Fruit fly (Drosophila melanogaster) whole organism, embryonic: Measurements from ENCODE around the gene Syx5.

Experiments
- Aef1 ChIP-seq: fragments of 200-800 bp; sonication (Bioruptor generic); IDR thresholded peaks from 3 replicates; pipeline ENCODE4 v1.3.6; 2022; ENCODE audit warnings: missing biosample characterization, missing genetic modification characterization
- CG10431 ChIP-seq: fragments of 200-800 bp; sonication (Bioruptor generic); optimal IDR thresholded peaks from 3 replicates; lab custom pipeline; 2018; ENCODE audit warnings: missing biosample characterization, mild to moderate bottlenecking, missing genetic modification characterization
- CG12391 ChIP-seq: fragments of 200-800 bp; sonication (Bioruptor generic); optimal IDR thresholded peaks from 3 replicates; lab custom pipeline; 2018; ENCODE audit warnings: missing biosample characterization, mild to moderate bottlenecking, missing genetic modification characterization, moderate library complexity
- CG13424 ChIP-seq: fragments of 200-800 bp; sonication (Bioruptor generic); optimal IDR thresholded peaks from 2 replicates; lab custom pipeline; 2019; ENCODE audit warnings: missing biosample characterization, mild to moderate bottlenecking, missing genetic modification characterization, moderate library complexity
- CG14710 ChIP-seq: fragments of 200-800 bp; sonication (Bioruptor generic); optimal IDR thresholded peaks from 3 replicates; lab custom pipeline; 2019; ENCODE audit warnings: missing biosample characterization, mild to moderate bottlenecking, missing genetic modification characterization, moderate library complexity
- CG15514 ChIP-seq: fragments of 200-800 bp; sonication (Bioruptor generic); optimal IDR thresholded peaks from 3 replicates; lab custom pipeline; 2017; ENCODE audit warnings: missing biosample characterization, missing genetic modification characterization, mild to moderate bottlenecking, moderate library complexity, missing genetic modification reagents
- CG15696 ChIP-seq: fragments of 200-800 bp; sonication (Bioruptor generic); optimal IDR thresholded peaks from 2 replicates; lab custom pipeline; 2019; ENCODE audit warnings: missing biosample characterization, mild to moderate bottlenecking, missing genetic modification characterization, moderate library complexity
- CG17328 ChIP-seq: fragments of 200-800 bp; sonication (Bioruptor generic); IDR thresholded peaks from 2 replicates; pipeline ENCODE4 v1.3.6; 2022; ENCODE audit warnings: missing biosample characterization, missing genetic modification characterization
- CG17361 ChIP-seq: fragments of 200-800 bp; sonication (Bioruptor generic); IDR thresholded peaks from 3 replicates; pipeline ENCODE4 v1.3.6; 2022; ENCODE audit warnings: missing biosample characterization, missing genetic modification characterization
- CG17912 ChIP-seq: fragments of 200-800 bp; sonication (Bioruptor generic); optimal IDR thresholded peaks from 2 replicates; lab custom pipeline; 2018; ENCODE audit warnings: missing biosample characterization, mild to moderate bottlenecking, missing genetic modification characterization
- CG18476 ChIP-seq: fragments of 200-800 bp; sonication (Bioruptor generic); optimal IDR thresholded peaks from 2 replicates; lab custom pipeline; 2016; ENCODE audit warnings: missing biosample characterization, mild to moderate bottlenecking, missing genetic modification characterization
- CG2120 ChIP-seq: fragments of 200-800 bp; sonication (Bioruptor generic); optimal IDR thresholded peaks from 3 replicates; lab custom pipeline; 2016; ENCODE audit warnings: missing biosample characterization, missing genetic modification characterization
- CG2129 ChIP-seq: fragments of 200-800 bp; sonication (Bioruptor generic); IDR thresholded peaks from 2 replicates; pipeline ENCODE4 v1.3.6; 2022; ENCODE audit warnings: missing biosample characterization, missing genetic modification characterization; ENCODE audit not compliant: partially characterized antibody
- CG2712 ChIP-seq: fragments of 200-800 bp; optimal IDR thresholded peaks from 3 replicates; lab custom pipeline; 2019; ENCODE audit warnings: missing biosample characterization, mild to moderate bottlenecking, missing genetic modification characterization, moderate library complexity
- CG30403 ChIP-seq: fragments of 200-800 bp; sonication (Bioruptor generic); optimal IDR thresholded peaks from 3 replicates; lab custom pipeline; 2016; ENCODE audit warnings: missing biosample characterization, missing genetic modification characterization
- CG31224 ChIP-seq: fragments of 200-800 bp; sonication (Bioruptor generic); IDR thresholded peaks from 2 replicates; pipeline ENCODE4 v1.3.6; 2022; ENCODE audit warnings: missing biosample characterization, missing genetic modification characterization
- CG31388 ChIP-seq: fragments of 200-800 bp; sonication (Bioruptor generic); optimal IDR thresholded peaks from 2 replicates; lab custom pipeline; 2016; ENCODE audit warnings: missing biosample characterization, missing genetic modification characterization
- CG4707 ChIP-seq: fragments of 200-800 bp; sonication (Bioruptor generic); optimal IDR thresholded peaks from 2 replicates; lab custom pipeline; 2018; ENCODE audit warnings: missing biosample characterization, mild to moderate bottlenecking, missing genetic modification characterization, moderate library complexity
- CG6254 ChIP-seq: fragments of 200-800 bp; sonication (Bioruptor generic); optimal IDR thresholded peaks from 3 replicates; lab custom pipeline; 2017; ENCODE audit warnings: mild to moderate bottlenecking, missing biosample characterization, missing genetic modification reagents, missing genetic modification characterization
- CG6791 ChIP-seq: fragments of 200-800 bp; sonication (Bioruptor generic); IDR thresholded peaks from 3 replicates; pipeline ENCODE4 v1.3.6; 2022; ENCODE audit warnings: missing biosample characterization, missing genetic modification characterization; ENCODE audit not compliant: partially characterized antibody
- CG8290 ChIP-seq, 3 experiments: fragments of 200-800 bp; sonication (Bioruptor generic); optimal IDR thresholded peaks; 2 replicates each; lab custom pipeline; 2016 to 2019; ENCODE audit warnings: missing biosample characterization in 3 of 3, missing genetic modification characterization in 3 of 3, mild to moderate bottlenecking in 2 of 3, moderate library complexity in 1 of 3
- CG9727 ChIP-seq: fragments of 200-800 bp; sonication (Bioruptor generic); optimal IDR thresholded peaks from 3 replicates; lab custom pipeline; 2017; ENCODE audit warnings: missing biosample characterization, mild to moderate bottlenecking, missing genetic modification characterization
- CG9932 ChIP-seq: fragments of 200-800 bp; sonication (Bioruptor generic); IDR thresholded peaks from 2 replicates; pipeline ENCODE4 v1.3.6; 2022; ENCODE audit warnings: missing biosample characterization, missing genetic modification characterization
- D19B ChIP-seq: fragments of 200-800 bp; sonication (Bioruptor generic); optimal IDR thresholded peaks from 2 replicates; lab custom pipeline; 2017; ENCODE audit warnings: missing biosample characterization, mild to moderate bottlenecking, missing genetic modification characterization
- Fer1 ChIP-seq: fragments of 200-800 bp; sonication (Bioruptor generic); optimal IDR thresholded peaks from 2 replicates; lab custom pipeline; 2017; ENCODE audit warnings: missing biosample characterization, mild to moderate bottlenecking, missing genetic modification characterization
- Hmx ChIP-seq: fragments of 200-800 bp; sonication (Bioruptor generic); optimal IDR thresholded peaks from 2 replicates; lab custom pipeline; 2016; ENCODE audit warnings: missing biosample characterization, missing genetic modification characterization
- Hsf ChIP-seq: fragments of 200-800 bp; sonication (Bioruptor generic); optimal IDR thresholded peaks from 3 replicates; lab custom pipeline; 2016; ENCODE audit warnings: missing biosample characterization, missing genetic modification characterization
- Med ChIP-seq: fragments of 200-800 bp; sonication (Bioruptor generic); peaks from one replicate; lab custom pipeline; 2016; ENCODE audit warnings: missing biosample characterization, missing genetic modification characterization, mild to moderate bottlenecking, inconsistent platforms, moderate library complexity
- NK7.1 ChIP-seq: fragments of 200-800 bp; sonication (Bioruptor generic); optimal IDR thresholded peaks from 3 replicates; lab custom pipeline; 2016; ENCODE audit warnings: missing biosample characterization, missing genetic modification characterization
- Ssrp ChIP-seq: fragments of 200-800 bp; sonication (Bioruptor generic); optimal IDR thresholded peaks from 2 replicates; lab custom pipeline; 2018; ENCODE audit warnings: missing biosample characterization, mild to moderate bottlenecking, missing genetic modification characterization, moderate library complexity
- bsh ChIP-seq, 2 experiments: fragments of 200-800 bp; sonication (Bioruptor generic); optimal IDR thresholded peaks; 2 replicates each; lab custom pipeline; 2017 to 2018; ENCODE audit warnings: mild to moderate bottlenecking in 2 of 2, missing biosample characterization in 2 of 2, missing genetic modification characterization in 2 of 2, moderate library complexity in 1 of 2
- btn ChIP-seq: fragments of 200-800 bp; sonication (Bioruptor generic); optimal IDR thresholded peaks from 2 replicates; lab custom pipeline; 2016; ENCODE audit warnings: missing biosample characterization, missing genetic modification characterization
- ewg ChIP-seq: fragments of 200-800 bp; sonication (Bioruptor generic); optimal IDR thresholded peaks from 3 replicates; lab custom pipeline; 2017; ENCODE audit warnings: mild to moderate bottlenecking, missing biosample characterization, missing genetic modification reagents, missing genetic modification characterization
- exex ChIP-seq: fragments of 200-800 bp; sonication (Bioruptor generic); optimal IDR thresholded peaks from 4 replicates; lab custom pipeline; 2018; ENCODE audit warnings: missing biosample characterization, mild to moderate bottlenecking, missing genetic modification characterization, moderate library complexity
- ftz-f1 ChIP-seq: fragments of 200-800 bp; sonication (Bioruptor generic); optimal IDR thresholded peaks from 2 replicates; lab custom pipeline; 2016; ENCODE audit warnings: missing biosample characterization, missing genetic modification characterization
- grau ChIP-seq: fragments of 200-800 bp; optimal IDR thresholded peaks from 3 replicates; lab custom pipeline; 2019; ENCODE audit warnings: missing biosample characterization, mild to moderate bottlenecking, missing genetic modification characterization, moderate library complexity
- gsb ChIP-seq: fragments of 200-800 bp; sonication (Bioruptor generic); IDR thresholded peaks from 2 replicates; pipeline ENCODE4 v1.3.6; 2022; ENCODE audit warnings: missing biosample characterization, missing genetic modification characterization
- jigr1 ChIP-seq: fragments of 200-800 bp; sonication (Bioruptor generic); IDR thresholded peaks from 3 replicates; pipeline ENCODE4 v1.3.6; 2022; ENCODE audit warnings: missing biosample characterization, missing genetic modification characterization
- lmd ChIP-seq: fragments of 200-800 bp; sonication (Bioruptor generic); IDR thresholded peaks from 2 replicates; pipeline ENCODE4 v1.3.6; 2022; ENCODE audit warnings: missing biosample characterization, missing genetic modification characterization
- lola ChIP-seq, 3 experiments: fragments of >200 bp in 2 of 3; fragments of 200-800 bp in 1 of 3; sonication (Bioruptor generic) in 1 of 3; optimal IDR thresholded peaks; 2 replicates each; lab custom pipeline; 2017 to 2019; ENCODE audit warnings: missing biosample characterization in 3 of 3, missing genetic modification characterization in 3 of 3, mild to moderate bottlenecking in 1 of 3, moderate library complexity in 1 of 3
- luna ChIP-seq: fragments of 200-800 bp; sonication (Bioruptor generic); optimal IDR thresholded peaks from 2 replicates; lab custom pipeline; 2016; ENCODE audit warnings: missing biosample characterization, missing genetic modification characterization
- nerfin-1 ChIP-seq: fragments of 200-800 bp; sonication (Bioruptor generic); optimal IDR thresholded peaks from 3 replicates; lab custom pipeline; 2019; ENCODE audit warnings: missing biosample characterization, mild to moderate bottlenecking, missing genetic modification characterization, moderate library complexity
- peb ChIP-seq: fragments of 200-800 bp; sonication (Bioruptor generic); IDR thresholded peaks from 2 replicates; pipeline ENCODE4 v1.3.6; 2022; ENCODE audit warnings: missing biosample characterization, missing genetic modification characterization
- pho ChIP-seq: fragments of 200-800 bp; sonication (Bioruptor generic); optimal IDR thresholded peaks from 2 replicates; lab custom pipeline; 2016; ENCODE audit warnings: missing biosample characterization, missing genetic modification characterization
- repo ChIP-seq: fragments of 200-800 bp; sonication (Bioruptor generic); optimal IDR thresholded peaks from 2 replicates; lab custom pipeline; 2016; ENCODE audit warnings: missing biosample characterization, missing genetic modification characterization
- sens ChIP-seq: fragments of 200-800 bp; sonication (Bioruptor generic); peaks from one replicate; lab custom pipeline; 2016; ENCODE audit warnings: missing biosample characterization, missing genetic modification characterization
- tup ChIP-seq: fragments of 200-800 bp; sonication (Bioruptor generic); optimal IDR thresholded peaks from 2 replicates; lab custom pipeline; 2016; ENCODE audit warnings: missing biosample characterization, mild to moderate bottlenecking, missing genetic modification characterization, moderate library complexity
- vvl ChIP-seq: fragments of 200-800 bp; sonication (Bioruptor generic); IDR thresholded peaks from 2 replicates; pipeline ENCODE4 v1.3.6; 2022; ENCODE audit warnings: missing biosample characterization, missing genetic modification characterization
- wor ChIP-seq: fragments of 200-800 bp; sonication (Bioruptor generic); IDR thresholded peaks from 2 replicates; pipeline ENCODE4 v1.3.6; 2022; ENCODE audit warnings: missing biosample characterization, missing genetic modification characterization
- zfh2 ChIP-seq: fragments of 200-800 bp; sonication (Bioruptor generic); optimal IDR thresholded peaks from 2 replicates; lab custom pipeline; 2016; ENCODE audit warnings: missing biosample characterization, missing genetic modification characterization

The Syx5 gene

dm6 chr2L:16302773-16303279 lies 4.3 kb upstream of the Syx5 start, which contains the start of gene GMF (continued):
- TF ChIP-seq CG6254 (GFP tag; lab: Kevin White, UChicago) = no peak
- no peak for TF ChIP-seq tup
- no peak for TF ChIP-seq CG31388
- TF ChIP-seq NK7.1 (GFP tag; lab: Kevin White, UChicago) = no peak
- peak; percentile 27 for TF ChIP-seq nerfin-1 (tag; lab: Kevin White, UChicago)
- TF ChIP-seq CG17361 (GFP tag; lab: Robert Waterston, UW) = peak; percentile 78; the same call in 2 of the 3 replicates
- no peak for TF ChIP-seq CG17912 (GFP tag; lab: Kevin White, UChicago)
- TF ChIP-seq CG15696 (tag; lab: Kevin White, UChicago) = peak; percentile 46
- TF ChIP-seq lmd (GFP tag; lab: Robert Waterston, UW) = no peak
- no peak for TF ChIP-seq Aef1
- peak; percentile 49; the same call in 1 of the 2 replicates for TF ChIP-seq vvl
- peak; percentile 41 for TF ChIP-seq Ssrp (tag; lab: Kevin White, UChicago)
- TF ChIP-seq CG8290 (GFP tag; optimal IDR thresholded peaks at IDR 0.05; lab: Kevin White, UChicago) = peak; percentile 41
- TF ChIP-seq CG8290 (tag; optimal IDR thresholded peaks at IDR 0.05; lab: Kevin White, UChicago) = no peak
- no peak for TF ChIP-seq peb (GFP tag; lab: Robert Waterston, UW)
- peak; percentile 43 for TF ChIP-seq grau (tag; lab: Kevin White, UChicago)
- no peak for TF ChIP-seq CG6791 (GFP tag; lab: Robert Waterston, UW)
- TF ChIP-seq CG12391 (tag; lab: Kevin White, UChicago) = peak; percentile 78
- TF ChIP-seq CG30403 = peak; percentile 49
- TF ChIP-seq CG15514 = peak; percentile 47
- peak; percentile 41 for TF ChIP-seq CG2120 (GFP tag; lab: Kevin White, UChicago)
- TF ChIP-seq luna (GFP tag; lab: Kevin White, UChicago) = no peak
- TF ChIP-seq CG18476 (GFP tag; lab: Kevin White, UChicago) = peak; percentile 29
- TF ChIP-seq CG13424 = peak; percentile 25
- peak; percentile 52; the same call in 1 of the 2 replicates for TF ChIP-seq CG17328 (GFP tag; lab: Robert Waterston, UW)
- no peak for TF ChIP-seq CG31224
- TF ChIP-seq sens = peak; percentile 82
- TF ChIP-seq bsh (GFP tag; optimal IDR thresholded peaks at IDR 0.05; lab: Kevin White, UChicago) = peak in 1 of 2 experiments; percentile 40
- TF ChIP-seq Med = peak; percentile 63
- peak; percentile 41 for TF ChIP-seq exex (tag; lab: Kevin White, UChicago)
- TF ChIP-seq CG10431 (GFP tag; lab: Kevin White, UChicago) = no peak
- TF ChIP-seq D19B (GFP tag; lab: Kevin White, UChicago) = peak; percentile 73
- peak; percentile 25 for TF ChIP-seq Hmx (GFP tag; lab: Kevin White, UChicago)
- TF ChIP-seq CG14710 (tag; lab: Kevin White, UChicago) = peak; percentile 86
- no peak for TF ChIP-seq repo
- peak in 1 of 3 experiments; percentile 62 for TF ChIP-seq lola (GFP tag; optimal IDR thresholded peaks at IDR 0.05; lab: Kevin White, UChicago)
- peak; percentile 12 for TF ChIP-seq pho (GFP tag; lab: Kevin White, UChicago)
- TF ChIP-seq CG4707 = no peak
- peak; percentile 68 for TF ChIP-seq CG2712 (tag; lab: Kevin White, UChicago)
- peak; percentile 25 for TF ChIP-seq Hsf (GFP tag; lab: Kevin White, UChicago)
- peak; percentile 67; the same call in 1 of the 3 replicates for TF ChIP-seq jigr1 (GFP tag; lab: Robert Waterston, UW)
- no peak for TF ChIP-seq ewg (GFP tag; lab: Kevin White, UChicago)
- peak; percentile 23 for TF ChIP-seq zfh2 (GFP tag; lab: Kevin White, UChicago)
- TF ChIP-seq Fer1 = peak; percentile 2
- TF ChIP-seq wor = no peak
- TF ChIP-seq CG9727 (GFP tag; lab: Kevin White, UChicago) = peak; percentile 50
- TF ChIP-seq gsb (GFP tag; lab: Robert Waterston, UW) = no peak
- no peak for TF ChIP-seq ftz-f1 (GFP tag; lab: Kevin White, UChicago)
- peak; percentile 45 for TF ChIP-seq CG9932 (GFP tag; lab: Robert Waterston, UW)
- no peak for TF ChIP-seq CG2129 (GFP tag; lab: Robert Waterston, UW)
- TF ChIP-seq btn (GFP tag; lab: Kevin White, UChicago) = no peak
